Worm (Caenorhabditis elegans) whole organism, L3 larva: ENCODE results near the gene blos-8.
A peak's percentile ranks its signal among the peaks of the same experiment; 100 is the strongest.

ENCODE experiments used
- R02D3.7 ChIP-seq: fragments of 150-350 bp; optimal IDR thresholded peaks from 2 replicates; lab custom pipeline; 2014; ENCODE audit warnings: missing biosample characterization, missing genetic modification characterization
- ZK546.5 ChIP-seq: sonication (generic microtip); optimal IDR thresholded peaks from 2 replicates; lab custom pipeline; 2017; ENCODE audit warnings: missing biosample characterization, missing genetic modification characterization
- aly-2 ChIP-seq: fragments of 150-350 bp; optimal IDR thresholded peaks from 2 replicates; lab custom pipeline; 2014; ENCODE audit warnings: missing biosample characterization, missing genetic modification characterization
- ama-1 ChIP-seq: fragments of 150-350 bp; optimal IDR thresholded peaks from 2 replicates; lab custom pipeline; 2018
- ceh-28 ChIP-seq: fragments of 150-350 bp; optimal IDR thresholded peaks from 2 replicates; lab custom pipeline; 2014; ENCODE audit warnings: missing biosample characterization, missing genetic modification reagents, missing genetic modification characterization
- ceh-82 ChIP-seq: fragments of 150-350 bp; optimal IDR thresholded peaks from 2 replicates; lab custom pipeline; 2014; ENCODE audit warnings: missing biosample characterization, missing genetic modification characterization
- ceh-9 ChIP-seq: sonication (generic microtip); optimal IDR thresholded peaks from 2 replicates; lab custom pipeline; 2018; ENCODE audit warnings: missing biosample characterization, missing genetic modification characterization
- daf-12 ChIP-seq: fragments of 150-350 bp; optimal IDR thresholded peaks from 2 replicates; lab custom pipeline; 2014; ENCODE audit warnings: missing biosample characterization, missing genetic modification reagents, missing genetic modification characterization
- egl-27 ChIP-seq: sonication (generic microtip); optimal IDR thresholded peaks from 4 replicates; lab custom pipeline; 2017; ENCODE audit warnings: missing biosample characterization, missing genetic modification reagents, missing genetic modification characterization
- elt-1 ChIP-seq: fragments of 150-350 bp; optimal IDR thresholded peaks from 2 replicates; lab custom pipeline; 2014; ENCODE audit warnings: missing biosample characterization, missing genetic modification characterization
- elt-3 ChIP-seq, 3 experiments: fragments of 150-350 bp in 1 of 3; sonication (generic microtip) in 2 of 3; optimal IDR thresholded peaks; 2 replicates in 2 of 3; 4 replicates in 1 of 3; lab custom pipeline; 2014 to 2017; ENCODE audit warnings: missing biosample characterization in 3 of 3, missing genetic modification characterization in 3 of 3
- eor-1 ChIP-seq, 2 experiments: fragments of 150-350 bp; optimal IDR thresholded peaks; 2 replicates each; lab custom pipeline; 2014 to 2018; ENCODE audit warnings: missing biosample characterization in 2 of 2, missing genetic modification characterization in 2 of 2
- fkh-10 ChIP-seq: sonication (generic microtip); optimal IDR thresholded peaks from 2 replicates; lab custom pipeline; 2017; ENCODE audit warnings: missing biosample characterization, missing genetic modification reagents, missing genetic modification characterization
- fkh-2 ChIP-seq: fragments of 150-350 bp; optimal IDR thresholded peaks from 2 replicates; lab custom pipeline; 2014; ENCODE audit warnings: missing biosample characterization, missing genetic modification reagents, missing genetic modification characterization
- fos-1 ChIP-seq: fragments of 150-350 bp; optimal IDR thresholded peaks from 2 replicates; lab custom pipeline; 2014; ENCODE audit warnings: missing biosample characterization, missing genetic modification characterization
- hmg-11 ChIP-seq: sonication (generic microtip); optimal IDR thresholded peaks from 2 replicates; lab custom pipeline; 2016; ENCODE audit warnings: missing genetic modification characterization, missing compliant biosample characterization
- jun-1 ChIP-seq: fragments of 150-350 bp; optimal IDR thresholded peaks from 2 replicates; lab custom pipeline; 2014; ENCODE audit warnings: missing biosample characterization, missing genetic modification reagents, missing genetic modification characterization
- lin-39 ChIP-seq: fragments of 150-350 bp; optimal IDR thresholded peaks from 2 replicates; lab custom pipeline; 2018; ENCODE audit warnings: missing biosample characterization, missing genetic modification reagents, missing genetic modification characterization
- lsy-12 ChIP-seq: sonication (generic microtip); optimal IDR thresholded peaks from 2 replicates; lab custom pipeline; 2016; ENCODE audit warnings: mild to moderate bottlenecking, missing genetic modification characterization, missing compliant biosample characterization
- mdl-1 ChIP-seq: fragments of 150-350 bp; optimal IDR thresholded peaks from 2 replicates; lab custom pipeline; 2014; ENCODE audit warnings: missing biosample characterization, missing genetic modification characterization
- mml-1 ChIP-seq: fragments of 150-350 bp; sonication (generic microtip); optimal IDR thresholded peaks from 3 replicates; lab custom pipeline; 2014; ENCODE audit warnings: missing biosample characterization, missing genetic modification characterization
- nfya-1 ChIP-seq: sonication (generic microtip); optimal IDR thresholded peaks from 2 replicates; lab custom pipeline; 2017; ENCODE audit warnings: missing genetic modification characterization, mild to moderate bottlenecking, missing compliant biosample characterization, antibody characterized with exemption, moderate library complexity; ENCODE audit not compliant: insufficient read depth
- nhr-11 ChIP-seq: fragments of 150-350 bp; optimal IDR thresholded peaks from 2 replicates; lab custom pipeline; 2014; ENCODE audit warnings: missing biosample characterization, missing genetic modification characterization
- nhr-23 ChIP-seq: fragments of 150-350 bp; optimal IDR thresholded peaks from 2 replicates; lab custom pipeline; 2014; ENCODE audit warnings: missing biosample characterization, missing genetic modification reagents, missing genetic modification characterization
- nhr-237 ChIP-seq: fragments of 150-350 bp; optimal IDR thresholded peaks from 2 replicates; lab custom pipeline; 2014; ENCODE audit warnings: missing biosample characterization, missing genetic modification characterization
- nhr-25 ChIP-seq: sonication (generic microtip); optimal IDR thresholded peaks from 2 replicates; lab custom pipeline; 2017; ENCODE audit warnings: missing biosample characterization, missing genetic modification characterization
- nhr-28 ChIP-seq: fragments of 150-350 bp; optimal IDR thresholded peaks from 2 replicates; lab custom pipeline; 2014; ENCODE audit warnings: missing biosample characterization, missing genetic modification characterization
- nhr-43 ChIP-seq: sonication (generic microtip); optimal IDR thresholded peaks from 2 replicates; lab custom pipeline; 2016; ENCODE audit warnings: mild to moderate bottlenecking, missing genetic modification characterization, missing compliant biosample characterization; ENCODE audit not compliant: poor library complexity, severe bottlenecking
- nhr-67 ChIP-seq: fragments of 150-350 bp; optimal IDR thresholded peaks from 2 replicates; lab custom pipeline; 2014; ENCODE audit warnings: missing biosample characterization, missing genetic modification characterization
- nhr-76 ChIP-seq: fragments of 150-350 bp; sonication (generic microtip); optimal IDR thresholded peaks from 5 replicates; lab custom pipeline; 2014; ENCODE audit warnings: missing biosample characterization, missing genetic modification characterization
- nhr-77 ChIP-seq: fragments of 150-350 bp; optimal IDR thresholded peaks from 2 replicates; lab custom pipeline; 2014; ENCODE audit warnings: missing biosample characterization, missing genetic modification characterization
- pha-4 ChIP-seq: fragments of 150-350 bp; optimal IDR thresholded peaks from 2 replicates; lab custom pipeline; 2014; ENCODE audit warnings: missing biosample characterization, missing genetic modification reagents, missing genetic modification characterization
- pqm-1 ChIP-seq: fragments of 150-350 bp; optimal IDR thresholded peaks from 2 replicates; lab custom pipeline; 2017; ENCODE audit warnings: missing biosample characterization, missing genetic modification characterization, inconsistent platforms
- skn-1 ChIP-seq: fragments of 150-350 bp; optimal IDR thresholded peaks from 2 replicates; lab custom pipeline; 2014; ENCODE audit warnings: missing biosample characterization, missing genetic modification characterization
- snpc-4 ChIP-seq: fragments of 150-350 bp; optimal IDR thresholded peaks from 2 replicates; lab custom pipeline; 2014; ENCODE audit warnings: missing biosample characterization, missing genetic modification characterization
- tbx-2 ChIP-seq: sonication (generic microtip); optimal IDR thresholded peaks from 2 replicates; lab custom pipeline; 2016; ENCODE audit warnings: mild to moderate bottlenecking, missing genetic modification characterization, missing compliant biosample characterization
- unc-39 ChIP-seq: sonication (generic microtip); optimal IDR thresholded peaks from 4 replicates; lab custom pipeline; 2017; ENCODE audit warnings: missing biosample characterization, missing genetic modification characterization
- ztf-11 ChIP-seq: fragments of 150-350 bp; optimal IDR thresholded peaks from 2 replicates; lab custom pipeline; 2014; ENCODE audit warnings: missing biosample characterization, missing genetic modification characterization
- ztf-4 ChIP-seq: fragments of 150-350 bp; optimal IDR thresholded peaks from 2 replicates; lab custom pipeline; 2014; ENCODE audit warnings: missing biosample characterization, missing genetic modification characterization

blos-8 gene

DNA sequence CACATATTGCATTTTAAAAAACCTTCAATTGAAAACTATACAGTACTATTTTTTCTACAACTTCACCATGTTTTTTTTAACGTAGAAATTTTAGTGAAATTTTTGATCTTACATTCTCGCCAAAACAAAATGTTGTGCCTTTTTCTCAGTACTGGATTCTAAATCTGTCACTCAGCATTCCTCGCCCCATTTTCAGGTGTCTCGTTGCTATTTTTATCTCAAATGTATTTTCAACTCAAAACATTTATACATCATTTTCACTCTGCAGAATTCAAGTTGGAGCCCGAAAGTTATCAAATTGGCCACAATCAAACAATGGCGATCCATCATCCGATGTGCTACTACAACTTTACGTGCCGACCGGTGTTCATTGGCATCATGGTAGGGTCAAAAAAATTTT, 35.0 kb upstream of the blos-8 start, which contains the start of gene sprr-1:
sprr-1 (plus strand) TSS at position 269 of the 400 bp plus-strand sequence.
- TF ChIP-seq snpc-4 (no peak), nhr-43 (tag; lab: Kevin White, UChicago) (no peak), nhr-67 (tag; lab: Kevin White, UChicago) (no peak), hmg-11 (tag; lab: Kevin White, UChicago) (no peak), ceh-28 (tag; lab: Kevin White, UChicago) (no peak), fkh-2 (tag; lab: Kevin White, UChicago) (no peak), nfya-1 (tag; lab: Kevin White, UChicago) (no peak), mdl-1 (tag; lab: Kevin White, UChicago) (no peak), nhr-23 (tag; lab: Kevin White, UChicago) (no peak), nhr-25 (tag; lab: Kevin White, UChicago) (no peak), fos-1 (tag; lab: Kevin White, UChicago) (no peak), mml-1 (tag; lab: Kevin White, UChicago) (no peak), skn-1 (tag; lab: Kevin White, UChicago) (no peak), elt-1 (tag; lab: Kevin White, UChicago) (no peak), eor-1 (tag; optimal IDR thresholded peaks at IDR 0.05; lab: Kevin White, UChicago) (no peak), unc-39 (tag; lab: Kevin White, UChicago) (no peak), lin-39 (tag; lab: Kevin White, UChicago) (no peak), fkh-10 (GFP tag; lab: Kevin White, UChicago) (no peak), tbx-2 (no peak)

ce11 chrX:15465050-15465449, 34.1 kb upstream of the blos-8 start:
- no peak for TF ChIP-seq nhr-67 (tag; lab: Kevin White, UChicago)
- TF ChIP-seq jun-1 (tag; lab: Kevin White, UChicago): no peak
- no peak for TF ChIP-seq nhr-76 (tag; lab: Kevin White, UChicago)
- no peak for TF ChIP-seq egl-27 (tag; lab: Kevin White, UChicago)
- TF ChIP-seq pha-4 (tag; lab: Kevin White, UChicago): no peak
- TF ChIP-seq nhr-77 (tag; lab: Kevin White, UChicago): no peak

ce11 chrX:15446292-15446794, 15.3 kb upstream of the blos-8 start, which contains the start of gene R03A10.5:
Gene R03A10.5, plus strand, starts transcription at chrX:15446722.
- TF ChIP-seq elt-3 (tag; optimal IDR thresholded peaks at IDR 0.05; lab: Kevin White, UChicago) (no peak), nhr-25 (tag; lab: Kevin White, UChicago) (peak; percentile 15)

- TF ChIP-seq pqm-1 (tag; lab: Kevin White, UChicago) (no peak), mdl-1 (tag; lab: Kevin White, UChicago) (no peak), egl-27 (tag; lab: Kevin White, UChicago) (no peak), pha-4 (tag; lab: Kevin White, UChicago) (no peak), ceh-82 (tag; lab: Kevin White, UChicago) (no peak), fkh-2 (tag; lab: Kevin White, UChicago) (no peak), nhr-237 (tag; lab: Kevin White, UChicago) (no peak), skn-1 (tag; lab: Kevin White, UChicago) (no peak), fkh-10 (GFP tag; lab: Kevin White, UChicago) (no peak), jun-1 (tag; lab: Kevin White, UChicago) (no peak), aly-2 (tag; lab: Kevin White, UChicago) (no peak), ZK546.5 (tag; lab: Kevin White, UChicago) (no peak)
Observed at ce11 chrX:15441686-15442067, 10.7 kb upstream of the blos-8 start, which contains the start of gene nkat-3. Gene nkat-3, plus strand, starts transcription at chrX:15441731.

- TF ChIP-seq ceh-28 (tag; lab: Kevin White, UChicago): no peak
- no peak for TF ChIP-seq ztf-4 (tag; lab: Kevin White, UChicago)
- TF ChIP-seq skn-1 (tag; lab: Kevin White, UChicago): peak; percentile 64
- no peak for TF ChIP-seq daf-12 (tag; lab: Kevin White, UChicago)
- TF ChIP-seq aly-2 (tag; lab: Kevin White, UChicago): no peak
- no peak for TF ChIP-seq nhr-28 (tag; lab: Kevin White, UChicago)
- TF ChIP-seq mdl-1 (tag; lab: Kevin White, UChicago): no peak
- TF ChIP-seq eor-1 (tag; optimal IDR thresholded peaks at IDR 0.05; lab: Kevin White, UChicago): no peak
- TF ChIP-seq ceh-82 (tag; lab: Kevin White, UChicago): no peak
- TF ChIP-seq ztf-11: no peak
- TF ChIP-seq nhr-77 (tag; lab: Kevin White, UChicago): no peak
- TF ChIP-seq nhr-76 (tag; lab: Kevin White, UChicago): no peak
- TF ChIP-seq nhr-25 (tag; lab: Kevin White, UChicago): no peak
- TF ChIP-seq elt-3 (tag; optimal IDR thresholded peaks at IDR 0.05; lab: Kevin White, UChicago): no peak
- TF ChIP-seq ceh-9 (tag; lab: Kevin White, UChicago): no peak
- no peak for TF ChIP-seq lsy-12 (tag; lab: Kevin White, UChicago)
- no peak for TF ChIP-seq nhr-23 (tag; lab: Kevin White, UChicago)
- TF ChIP-seq ama-1 (lab: Kevin White, UChicago): no peak
- TF ChIP-seq R02D3.7: no peak
- no peak for TF ChIP-seq tbx-2
- no peak for TF ChIP-seq nhr-67 (tag; lab: Kevin White, UChicago)
- peak; percentile 21 for TF ChIP-seq pha-4 (tag; lab: Kevin White, UChicago)
- TF ChIP-seq ZK546.5 (tag; lab: Kevin White, UChicago): no peak
- no peak for TF ChIP-seq fkh-10 (GFP tag; lab: Kevin White, UChicago)
- TF ChIP-seq nhr-11 (tag; lab: Kevin White, UChicago): no peak
Observed at ce11 chrX:15440744-15441685, 10.0 kb upstream of the blos-8 start, which contains the start of gene mocs-1. Gene mocs-1, minus strand, starts transcription at chrX:15440794.
